Fruit fly (Drosophila melanogaster) Kc167 (cell line): ENCODE data around the gene CG43078.

Source experiments
- Myc ChIP-seq: fragments of >200 bp; optimal IDR thresholded peaks from 2 replicates; lab custom pipeline; 2017; ENCODE audit warnings: missing external identifiers
- h ChIP-seq: fragments of >200 bp; optimal IDR thresholded peaks from 3 replicates; lab custom pipeline; 2018; ENCODE audit warnings: missing external identifiers
- psq ChIP-seq: fragments of >200 bp; optimal IDR thresholded peaks from 2 replicates; lab custom pipeline; 2017; ENCODE audit warnings: missing external identifiers

dm6 chr3L:8536387-8536786 lies 40.2 kb upstream of the CG43078 start:
- TF ChIP-seq psq (lab: Kevin White, UChicago), result no peak
- no peak for TF ChIP-seq Myc
- TF ChIP-seq h (lab: Kevin White, UChicago), result no peak
